Worm (Caenorhabditis elegans) whole organism, L4 larva: ENCODE results near the gene clec-251.

ENCODE experiments used
- D1046.2 ChIP-seq: fragments of 200-800 bp; sonication (Bioruptor generic); IDR thresholded peaks from 2 replicates; pipeline ENCODE4 v1.3.6; 2022; ENCODE audit warnings: missing genetic modification characterization, missing compliant biosample characterization
- F10B5.3 ChIP-seq: sonication (generic microtip); optimal IDR thresholded peaks from 2 replicates; lab custom pipeline; 2016; ENCODE audit warnings: mild to moderate bottlenecking, missing genetic modification characterization, missing compliant biosample characterization
- F26F4.8 ChIP-seq: fragments of 200-800 bp; sonication (Bioruptor generic); conservative IDR thresholded peaks from 2 replicates; pipeline ENCODE4 v1.3.6; 2022; ENCODE audit warnings: missing genetic modification characterization, missing compliant biosample characterization
- F37D6.2 ChIP-seq: sonication (generic microtip); optimal IDR thresholded peaks from 2 replicates; lab custom pipeline; 2016; ENCODE audit warnings: mild to moderate bottlenecking, missing genetic modification characterization, missing compliant biosample characterization
- R02D3.7 ChIP-seq: fragments of 150-350 bp; sonication (generic microtip); optimal IDR thresholded peaks from 3 replicates; lab custom pipeline; 2014; ENCODE audit warnings: missing biosample characterization, missing genetic modification characterization
- T20F7.1 ChIP-seq: fragments of 200-800 bp; sonication (Bioruptor generic); optimal IDR thresholded peaks from 2 replicates; lab custom pipeline; 2018; ENCODE audit warnings: mild to moderate bottlenecking, missing genetic modification characterization, missing compliant biosample characterization
- ZK546.5 ChIP-seq, 2 experiments: sonication (generic microtip); optimal IDR thresholded peaks; 2 replicates each; lab custom pipeline; 2017; ENCODE audit warnings: missing biosample characterization in 2 of 2, missing genetic modification characterization in 2 of 2
- aly-2 ChIP-seq: sonication (generic microtip); optimal IDR thresholded peaks from 2 replicates; lab custom pipeline; 2018; ENCODE audit warnings: missing biosample characterization, missing genetic modification characterization
- attf-4 ChIP-seq: sonication (generic microtip); optimal IDR thresholded peaks from 3 replicates; lab custom pipeline; 2017; ENCODE audit warnings: missing biosample characterization, missing genetic modification characterization
- ceh-28 ChIP-seq: fragments of 150-350 bp; optimal IDR thresholded peaks from 2 replicates; lab custom pipeline; 2014; ENCODE audit warnings: missing biosample characterization, missing genetic modification reagents, missing genetic modification characterization
- ceh-32 ChIP-seq: sonication (generic microtip); optimal IDR thresholded peaks from 2 replicates; lab custom pipeline; 2016; ENCODE audit warnings: mild to moderate bottlenecking, missing genetic modification characterization, missing compliant biosample characterization; ENCODE audit not compliant: poor library complexity
- ceh-82 ChIP-seq: sonication (generic microtip); optimal IDR thresholded peaks from 2 replicates; lab custom pipeline; 2017; ENCODE audit warnings: missing biosample characterization, missing genetic modification characterization
- ces-1 ChIP-seq: fragments of 150-350 bp; sonication (generic microtip); optimal IDR thresholded peaks from 4 replicates; lab custom pipeline; 2014; ENCODE audit warnings: missing biosample characterization, missing genetic modification reagents, missing genetic modification characterization
- cey-2 ChIP-seq: sonication (generic microtip); optimal IDR thresholded peaks from 3 replicates; lab custom pipeline; 2017; ENCODE audit warnings: missing genetic modification characterization, mild to moderate bottlenecking, missing compliant biosample characterization, antibody characterized with exemption, borderline replicate concordance; ENCODE audit not compliant: insufficient read depth
- daf-16 ChIP-seq, 3 experiments: sonication (generic microtip); optimal IDR thresholded peaks; 2 replicates each; lab custom pipeline; 2016 to 2017; ENCODE audit warnings: missing genetic modification characterization in 3 of 3, missing genetic modification reagents in 3 of 3, mild to moderate bottlenecking in 2 of 3, missing compliant biosample characterization in 2 of 3, missing biosample characterization in 1 of 3, moderate library complexity in 1 of 3
- daf-19 ChIP-seq: fragments of 200-800 bp; sonication (Bioruptor generic); conservative IDR thresholded peaks from 2 replicates; pipeline ENCODE4 v1.3.6; 2022; ENCODE audit warnings: missing genetic modification characterization, missing compliant biosample characterization
- dmd-9 ChIP-seq: fragments of 200-800 bp; sonication (Bioruptor generic); IDR thresholded peaks from 2 replicates; pipeline ENCODE4 v1.3.6; 2022; ENCODE audit warnings: missing genetic modification reagents, missing genetic modification characterization, missing compliant biosample characterization
- egl-43 ChIP-seq: fragments of 200-800 bp; sonication (Bioruptor generic); IDR thresholded peaks from 2 replicates; pipeline ENCODE4 v1.3.6; 2022; ENCODE audit warnings: missing genetic modification reagents, missing genetic modification characterization, missing compliant biosample characterization
- hif-1 ChIP-seq, 2 experiments: sonication (generic microtip); optimal IDR thresholded peaks; 2 replicates each; lab custom pipeline; 2016 to 2017; ENCODE audit warnings: missing compliant biosample characterization in 2 of 2, missing genetic modification characterization in 2 of 2, missing genetic modification reagents in 2 of 2, missing genotype in 2 of 2, mild to moderate bottlenecking in 1 of 2
- hlh-30 ChIP-seq: sonication (generic microtip); optimal IDR thresholded peaks from 2 replicates; lab custom pipeline; 2017; ENCODE audit warnings: antibody characterized with exemption, mild to moderate bottlenecking, missing genetic modification characterization, missing compliant biosample characterization; ENCODE audit not compliant: insufficient read depth
- jun-1 ChIP-seq: fragments of 150-350 bp; optimal IDR thresholded peaks from 2 replicates; lab custom pipeline; 2014; ENCODE audit warnings: missing biosample characterization, missing genetic modification reagents, missing genetic modification characterization
- lin-15B ChIP-seq: fragments of 150-350 bp; sonication (generic microtip); optimal IDR thresholded peaks from 3 replicates; lab custom pipeline; 2014; ENCODE audit warnings: missing biosample characterization, missing genetic modification characterization
- lir-3 ChIP-seq: sonication (generic microtip); optimal IDR thresholded peaks from 2 replicates; lab custom pipeline; 2016; ENCODE audit warnings: mild to moderate bottlenecking, missing genetic modification characterization, missing compliant biosample characterization
- mxl-2 ChIP-seq: fragments of 200-800 bp; sonication (Bioruptor generic); conservative IDR thresholded peaks from 2 replicates; pipeline ENCODE4 v1.3.6; 2022; ENCODE audit warnings: missing genetic modification reagents, missing genetic modification characterization, missing compliant biosample characterization
- nhr-111 ChIP-seq: fragments of 200-800 bp; sonication (Bioruptor generic); optimal IDR thresholded peaks from 2 replicates; lab custom pipeline; 2018; ENCODE audit warnings: mild to moderate bottlenecking, missing genetic modification characterization, missing compliant biosample characterization
- nhr-28 ChIP-seq: fragments of 150-350 bp; optimal IDR thresholded peaks from 2 replicates; lab custom pipeline; 2014; ENCODE audit warnings: missing biosample characterization, missing genetic modification characterization
- pha-4 ChIP-seq, 2 experiments: fragments of 150-350 bp in 1 of 2; fragments of 200-800 bp in 1 of 2; sonication (Bioruptor generic) in 1 of 2; IDR thresholded peaks in 1 of 2; optimal IDR thresholded peaks in 1 of 2; 2 replicates each; pipeline versions ENCODE4 v1.3.6 to Lab custom; 2014 to 2022; ENCODE audit warnings: missing genetic modification characterization in 2 of 2, missing genetic modification reagents in 2 of 2, missing biosample characterization in 1 of 2, missing compliant biosample characterization in 1 of 2
- php-3 ChIP-seq: fragments of 200-800 bp; sonication (Bioruptor generic); IDR thresholded peaks from 2 replicates; pipeline ENCODE4 v1.3.6; 2022; ENCODE audit warnings: missing genetic modification reagents, missing genetic modification characterization, missing compliant biosample characterization
- pqm-1 ChIP-seq: sonication (generic microtip); optimal IDR thresholded peaks from 2 replicates; lab custom pipeline; 2017; ENCODE audit warnings: missing biosample characterization, missing genetic modification characterization
- saeg-2 ChIP-seq: fragments of 200-800 bp; sonication (Bioruptor generic); IDR thresholded peaks from 2 replicates; pipeline ENCODE4 v1.3.6; 2022; ENCODE audit warnings: missing genetic modification reagents, missing genetic modification characterization, missing compliant biosample characterization
- sdz-12 ChIP-seq: fragments of 200-800 bp; sonication (Bioruptor generic); optimal IDR thresholded peaks from 2 replicates; lab custom pipeline; 2018; ENCODE audit warnings: mild to moderate bottlenecking, missing genetic modification characterization, missing compliant biosample characterization
- set-16 ChIP-seq: fragments of 200-800 bp; sonication (Bioruptor generic); IDR thresholded peaks from 2 replicates; pipeline ENCODE4 v1.3.6; 2022; ENCODE audit warnings: missing genetic modification reagents, missing genetic modification characterization, missing compliant biosample characterization
- snpc-1.2 ChIP-seq: fragments of 200-800 bp; sonication (Bioruptor generic); IDR thresholded peaks from 2 replicates; pipeline ENCODE4 v1.3.6; 2022; ENCODE audit warnings: missing genetic modification reagents, missing genetic modification characterization, missing compliant biosample characterization
- spr-1 ChIP-seq: sonication (generic microtip); optimal IDR thresholded peaks from 2 replicates; lab custom pipeline; 2016; ENCODE audit warnings: mild to moderate bottlenecking, missing genetic modification characterization, missing compliant biosample characterization
- tag-97 ChIP-seq: fragments of 200-800 bp; sonication (Bioruptor generic); IDR thresholded peaks from 2 replicates; pipeline ENCODE4 v1.3.6; 2022; ENCODE audit warnings: missing genetic modification characterization, missing compliant biosample characterization
- unc-130 ChIP-seq: sonication (generic microtip); optimal IDR thresholded peaks from 2 replicates; lab custom pipeline; 2016; ENCODE audit warnings: missing genetic modification reagents, missing genetic modification characterization, missing compliant biosample characterization
- unc-62 ChIP-seq, 3 experiments: fragments of 150-350 bp in 1 of 3; sonication (generic microtip); optimal IDR thresholded peaks in 2 of 3; peaks in 1 of 3; 1 replicate in 1 of 3; 2 replicates in 2 of 3; lab custom pipeline; 2014 to 2017; ENCODE audit warnings: missing biosample characterization in 3 of 3, missing genetic modification characterization in 3 of 3, missing genetic modification reagents in 3 of 3, missing genotype in 1 of 3
- zfp-2 ChIP-seq: sonication (generic microtip); optimal IDR thresholded peaks from 2 replicates; lab custom pipeline; 2016; ENCODE audit warnings: mild to moderate bottlenecking, missing genetic modification characterization, missing compliant biosample characterization
- ztf-11 ChIP-seq: fragments of 150-350 bp; optimal IDR thresholded peaks from 2 replicates; lab custom pipeline; 2014; ENCODE audit warnings: missing biosample characterization, missing genetic modification characterization

clec-251 gene

ce11 chrV:18733942-18734341, 12.8 kb downstream of the clec-251 start:
- TF ChIP-seq nhr-28 (tag; lab: Kevin White, UChicago): no peak
- no peak for TF ChIP-seq ceh-32 (tag; lab: Kevin White, UChicago)
- TF ChIP-seq ZK546.5 (tag; optimal IDR thresholded peaks at IDR 0.05; lab: Kevin White, UChicago): no peak
- no peak for TF ChIP-seq sdz-12 (GFP tag; lab: Kevin White, UChicago)
- TF ChIP-seq cey-2: no peak
- no peak for TF ChIP-seq unc-62 (GFP tag; optimal IDR thresholded peaks at IDR 0.05 in 1 of 2; lab: Kevin White, UChicago)
- TF ChIP-seq unc-62 (tag; optimal IDR thresholded peaks at IDR 0.05; lab: Kevin White, UChicago): no peak
- no peak for TF ChIP-seq daf-19 (GFP tag; lab: Robert Waterston, UW)
- TF ChIP-seq hif-1 (tag; optimal IDR thresholded peaks at IDR 0.05; lab: Kevin White, UChicago): no peak
- no peak for TF ChIP-seq php-3
- TF ChIP-seq aly-2 (tag; lab: Kevin White, UChicago): no peak
- no peak for TF ChIP-seq pqm-1 (tag; lab: Kevin White, UChicago)
- TF ChIP-seq R02D3.7 (tag; lab: Kevin White, UChicago): no peak
- TF ChIP-seq egl-43 (GFP tag; lab: Robert Waterston, UW): no peak
- TF ChIP-seq saeg-2 (GFP tag; lab: Robert Waterston, UW): no peak
- no peak for TF ChIP-seq attf-4 (tag; lab: Kevin White, UChicago)
- TF ChIP-seq ces-1 (GFP tag; lab: Kevin White, UChicago): no peak

DNA sequence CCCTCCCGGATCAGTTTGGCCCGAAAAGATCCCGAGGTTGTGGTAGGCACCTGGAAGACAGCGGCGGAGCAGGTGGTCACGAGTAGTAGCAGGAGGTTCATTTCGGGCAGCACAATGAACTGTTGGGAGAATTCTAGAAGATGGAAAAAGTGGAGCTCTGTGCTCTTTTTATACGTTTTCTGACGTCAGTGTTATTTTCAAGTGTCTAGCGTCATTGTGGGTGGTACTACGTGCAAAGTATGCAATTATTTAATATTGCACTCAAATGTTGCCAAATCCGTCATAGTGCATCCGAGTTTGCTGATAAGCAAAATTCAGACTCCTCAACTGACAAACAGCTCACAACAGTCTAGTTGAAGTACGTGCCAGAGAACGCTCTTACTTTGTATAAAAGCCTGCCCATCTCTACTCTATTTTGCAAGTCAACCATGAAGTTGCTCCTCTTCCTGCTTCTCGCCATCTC, 15.2 kb downstream of the clec-251 start, which contains the start of the genes asp-18 and scl-19:
Gene asp-18, minus strand, starts transcription at position 101 of the 463 bp plus-strand sequence.
Gene scl-19, plus strand, starts transcription at position 413 of the 463 bp plus-strand sequence.
- TF ChIP-seq T20F7.1 (GFP tag; lab: Kevin White, UChicago) (no peak), D1046.2 (no peak), snpc-1.2 (no peak), F37D6.2 (no peak), pha-4 (GFP tag; IDR thresholded peaks at IDR 0.05; lab: Robert Waterston, UW) (no peak), pha-4 (tag; optimal IDR thresholded peaks at IDR 0.05; lab: Kevin White, UChicago) (no peak), daf-16 (GFP tag; optimal IDR thresholded peaks at IDR 0.05; lab: Kevin White, UChicago) (no peak), daf-16 (tag; optimal IDR thresholded peaks at IDR 0.05; lab: Kevin White, UChicago) (no peak), ceh-82 (tag; lab: Kevin White, UChicago) (no peak), saeg-2 (GFP tag; lab: Robert Waterston, UW) (no peak), unc-130 (GFP tag; lab: Kevin White, UChicago) (no peak), F26F4.8 (GFP tag; lab: Robert Waterston, UW) (no peak), hlh-30 (tag; lab: Kevin White, UChicago) (no peak), tag-97 (GFP tag; lab: Robert Waterston, UW) (no peak), mxl-2 (GFP tag; lab: Robert Waterston, UW) (no peak), ZK546.5 (tag; optimal IDR thresholded peaks at IDR 0.05; lab: Kevin White, UChicago) (no peak), pqm-1 (tag; lab: Kevin White, UChicago) (no peak), daf-19 (GFP tag; lab: Robert Waterston, UW) (no peak), ztf-11 (tag; lab: Kevin White, UChicago) (no peak), zfp-2 (tag; lab: Kevin White, UChicago) (no peak), aly-2 (tag; lab: Kevin White, UChicago) (no peak), attf-4 (tag; lab: Kevin White, UChicago) (no peak)

DNA sequence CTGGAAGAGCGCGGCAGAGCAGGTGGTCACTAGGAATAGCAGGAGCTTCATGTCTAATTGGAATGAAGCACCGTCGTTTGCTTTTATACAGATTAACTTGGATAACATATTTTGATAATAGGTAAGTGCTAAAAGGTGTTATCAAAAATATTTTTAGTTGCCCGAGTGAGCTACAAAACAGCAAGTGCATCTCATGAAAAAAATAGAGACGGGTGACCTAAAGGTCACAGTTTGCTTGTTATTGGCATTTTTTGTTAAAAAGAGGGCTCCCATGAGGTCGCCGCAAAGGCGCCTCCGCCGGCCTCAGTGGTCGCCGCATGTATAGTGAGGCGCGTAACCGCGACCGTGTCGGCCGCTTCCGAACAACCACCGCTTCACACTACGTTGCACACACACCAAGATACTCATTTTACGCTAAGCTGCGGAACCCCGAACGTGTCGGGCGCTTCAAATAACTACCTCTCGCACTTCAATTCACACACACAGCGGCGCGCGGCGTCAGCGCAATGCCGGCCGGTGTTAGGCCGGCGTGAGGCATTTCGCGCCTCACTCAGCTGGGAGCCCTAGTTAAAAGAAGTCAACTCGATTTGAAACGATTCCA, 17.4 kb downstream of the clec-251 start, which contains the start of gene asp-19:
Gene asp-19, minus strand, starts transcription at position 51 of the 601 bp plus-strand sequence.
- TF ChIP-seq F37D6.2 (no peak), set-16 (GFP tag; lab: Robert Waterston, UW) (peak; percentile 62)

DNA sequence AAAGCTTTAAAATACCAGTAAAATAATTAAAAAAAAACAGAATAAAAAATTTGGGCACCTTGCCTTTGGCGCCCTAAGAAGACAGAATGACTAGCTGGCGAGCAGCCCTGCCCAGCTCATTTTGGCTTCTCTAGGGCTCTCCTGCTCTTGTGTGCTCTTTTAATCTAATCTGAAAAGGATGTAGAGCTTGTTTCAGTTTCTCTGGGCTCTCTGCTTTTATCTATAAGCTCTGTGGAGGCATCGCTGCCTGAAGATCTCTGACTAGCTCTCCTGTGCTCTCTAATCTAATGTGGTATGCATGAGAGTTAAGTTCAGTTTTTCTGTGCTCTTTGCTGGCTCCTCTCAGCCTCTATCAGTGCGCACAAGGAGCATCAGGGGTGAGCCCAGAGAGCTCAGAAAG, 20.9 kb downstream of the clec-251 start:
- TF ChIP-seq lin-15B (tag; lab: Kevin White, UChicago): no peak
- TF ChIP-seq lir-3 (tag; lab: Kevin White, UChicago): no peak
- no peak for TF ChIP-seq F10B5.3 (tag; lab: Kevin White, UChicago)
- TF ChIP-seq T20F7.1 (GFP tag; lab: Kevin White, UChicago): no peak
- no peak for TF ChIP-seq jun-1
- TF ChIP-seq dmd-9 (GFP tag; lab: Robert Waterston, UW): no peak
- TF ChIP-seq spr-1 (tag; lab: Kevin White, UChicago): no peak
- TF ChIP-seq nhr-111: no peak
- TF ChIP-seq ceh-28: no peak
- TF ChIP-seq, all 104 proteins: peak for 0
